Fruit fly (Drosophila melanogaster) ovary, adult (tissue): ENCODE measurements around the gene akirin.

Experiments
- CG17801 ChIP-seq: fragments of 200-800 bp; optimal IDR thresholded peaks from 2 replicates; lab custom pipeline; 2019; ENCODE audit warnings: missing biosample characterization, mild to moderate bottlenecking, missing genetic modification characterization, moderate library complexity; ENCODE audit not compliant: partially characterized antibody

Gene akirin

dm6 chr3L:7369543-7369942 lies at the start of gene akirin:
TSS of gene akirin (plus strand) at chr3L:7369843.
- no peak for TF ChIP-seq CG17801 (GFP tag; lab: Kevin White, UChicago)

- TF ChIP-seq CG17801 (GFP tag; lab: Kevin White, UChicago) = peak; percentile 63
Measured at dm6 chr3L:7323348-7323747, 46.3 kb upstream of the akirin start, which contains the start of the genes RhoGEF4 and Rint1. TSS of gene RhoGEF4 (minus strand) at chr3L:7323411. TSS of gene Rint1 (plus strand) at chr3L:7323619.

dm6 chr3L:7326676-7327075 lies 43.0 kb upstream of the akirin start:
- no peak for TF ChIP-seq CG17801 (GFP tag; lab: Kevin White, UChicago)

dm6 chr3L:7328567-7329253 lies 40.9 kb upstream of the akirin start, which contains the start of the genes mrva, CG42307 and mus312:
TSS of gene mrva (minus strand) at chr3L:7328842.
TSS of gene CG42307 (plus strand) at chr3L:7329132.
TSS of gene mus312 (plus strand) at chr3L:7329132.
- TF ChIP-seq CG17801 (GFP tag; lab: Kevin White, UChicago) = peak; percentile 95

dm6 chr3L:7334990-7335389 lies 34.7 kb upstream of the akirin start, which contains the start of the genes wrm1 and wrm2:
TSS of gene wrm1 (minus strand) at chr3L:7335226.
TSS of gene wrm2 (minus strand) at chr3L:7335226.
- TF ChIP-seq CG17801 (GFP tag; lab: Kevin White, UChicago) = no peak

- no peak for TF ChIP-seq CG17801 (GFP tag; lab: Kevin White, UChicago)
Measured at dm6 chr3L:7338786-7339185, 30.9 kb upstream of the akirin start.

- TF ChIP-seq CG17801 (GFP tag; lab: Kevin White, UChicago) = peak; percentile 32
Measured at dm6 chr3L:7339216-7339742, 30.4 kb upstream of the akirin start, which contains the start of the genes lark and eco. TSS of gene lark (plus strand) at chr3L:7339266. TSS of gene eco (minus strand) at chr3L:7339340.

- no peak for TF ChIP-seq CG17801 (GFP tag; lab: Kevin White, UChicago)
Measured at dm6 chr3L:7344001-7344400, 25.6 kb upstream of the akirin start.

dm6 chr3L:7344965-7345427 lies 24.6 kb upstream of the akirin start, which contains the start of gene Cln7:
TSS of gene Cln7 (minus strand) at chr3L:7345183.
- peak; percentile 90 for TF ChIP-seq CG17801 (GFP tag; lab: Kevin White, UChicago)

dm6 chr3L:7346951-7347350 lies 22.7 kb upstream of the akirin start, which contains the start of gene CG14834:
TSS of gene CG14834 (minus strand) at chr3L:7347123.
- TF ChIP-seq CG17801 (GFP tag; lab: Kevin White, UChicago) = no peak

- peak; percentile 45 for TF ChIP-seq CG17801 (GFP tag; lab: Kevin White, UChicago)
Measured at dm6 chr3L:7347984-7348631, 21.5 kb upstream of the akirin start, which contains the start of the genes Srp19 and qm. TSS of gene Srp19 (minus strand) at chr3L:7348034. TSS of gene qm (plus strand) at chr3L:7348313.

- TF ChIP-seq CG17801 (GFP tag; lab: Kevin White, UChicago) = no peak
Measured at dm6 chr3L:7349311-7349710, 20.3 kb upstream of the akirin start.

dm6 chr3L:7356386-7357117 lies 13.1 kb upstream of the akirin start, which contains the start of gene CTCF:
TSS of gene CTCF (minus strand) at chr3L:7356713.
- peak; percentile 31 for TF ChIP-seq CG17801 (GFP tag; lab: Kevin White, UChicago)

- peak; percentile 47 for TF ChIP-seq CG17801 (GFP tag; lab: Kevin White, UChicago)
Measured at dm6 chr3L:7359827-7360323, 9.8 kb upstream of the akirin start, which contains the start of gene pst. TSS of gene pst (minus strand) at chr3L:7360263.
